Worm (Caenorhabditis elegans) whole organism, L4 larva: Measurements from ENCODE around the gene ugt-4.
A peak's percentile ranks its signal among the peaks of the same experiment; 100 is the strongest.

Source experiments
- R02D3.7 ChIP-seq: fragments of 150-350 bp; sonication (generic microtip); optimal IDR thresholded peaks from 3 replicates; lab custom pipeline; 2014; ENCODE audit warnings: missing biosample characterization, missing genetic modification characterization
- ZK337.2 ChIP-seq: fragments of 200-800 bp; sonication (Bioruptor generic); IDR thresholded peaks from 2 replicates; pipeline ENCODE4 v1.3.6; 2022; ENCODE audit warnings: missing genetic modification reagents, missing genetic modification characterization, missing compliant biosample characterization
- ama-1 ChIP-seq: fragments of 150-350 bp; optimal IDR thresholded peaks from 2 replicates; lab custom pipeline; 2014; ENCODE audit warnings: inconsistent platforms, mixed read lengths
- egl-27 ChIP-seq: sonication (generic microtip); optimal IDR thresholded peaks from 3 replicates; lab custom pipeline; 2017; ENCODE audit warnings: missing biosample characterization, missing genetic modification reagents, missing genetic modification characterization
- lsy-2 ChIP-seq, 2 experiments: fragments of 150-350 bp in 1 of 2; sonication (generic microtip) in 1 of 2; optimal IDR thresholded peaks; 2 replicates each; lab custom pipeline; 2014 to 2017; ENCODE audit warnings: missing biosample characterization in 2 of 2, missing genetic modification characterization in 2 of 2
- mdl-1 ChIP-seq, 2 experiments: fragments of 150-350 bp in 1 of 2; sonication (generic microtip) in 1 of 2; optimal IDR thresholded peaks; 2 replicates each; lab custom pipeline; 2014 to 2017; ENCODE audit warnings: missing biosample characterization in 2 of 2, missing genetic modification characterization in 2 of 2
- mdt-29 ChIP-seq: fragments of 200-800 bp; sonication (Bioruptor generic); IDR thresholded peaks from 2 replicates; pipeline ENCODE4 v1.3.6; 2022; ENCODE audit warnings: missing genetic modification reagents, missing genetic modification characterization, missing compliant biosample characterization
- nhr-11 ChIP-seq: fragments of 150-350 bp; optimal IDR thresholded peaks from 2 replicates; lab custom pipeline; 2014; ENCODE audit warnings: missing biosample characterization, missing genetic modification characterization
- nhr-76 ChIP-seq: fragments of 150-350 bp; optimal IDR thresholded peaks from 2 replicates; lab custom pipeline; 2014; ENCODE audit warnings: missing biosample characterization, missing genetic modification characterization
- pqm-1 ChIP-seq: sonication (generic microtip); optimal IDR thresholded peaks from 2 replicates; lab custom pipeline; 2017; ENCODE audit warnings: missing biosample characterization, missing genetic modification characterization
- unc-39 ChIP-seq: sonication (generic microtip); optimal IDR thresholded peaks from 2 replicates; lab custom pipeline; 2017; ENCODE audit warnings: missing biosample characterization, missing genetic modification characterization
- unc-62 ChIP-seq, 3 experiments: fragments of 150-350 bp in 1 of 3; sonication (generic microtip); optimal IDR thresholded peaks in 2 of 3; peaks in 1 of 3; 1 replicate in 1 of 3; 2 replicates in 2 of 3; lab custom pipeline; 2014 to 2017; ENCODE audit warnings: missing biosample characterization in 3 of 3, missing genetic modification characterization in 3 of 3, missing genetic modification reagents in 3 of 3, missing genotype in 1 of 3

DNA sequence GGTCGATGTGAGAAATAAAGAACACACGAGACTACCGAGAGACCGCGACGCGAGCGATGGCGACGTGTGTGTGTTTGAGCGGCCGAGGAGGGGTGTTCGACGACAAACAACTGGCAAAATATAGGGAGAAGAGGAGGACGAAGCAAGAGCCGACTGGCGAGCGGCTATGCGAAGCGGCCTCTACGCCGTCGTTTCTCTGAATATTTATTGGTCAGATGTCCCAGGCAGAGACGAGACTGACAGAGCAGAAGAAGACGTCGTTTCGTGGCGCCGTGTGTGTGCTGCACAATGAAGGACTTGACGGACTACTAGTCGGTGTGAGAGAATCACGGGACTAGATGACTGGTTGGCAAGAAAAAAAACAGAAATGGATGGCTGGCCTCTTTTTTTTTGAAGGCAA, 24.0 kb upstream of the ugt-4 start:
- TF ChIP-seq unc-62 (GFP tag; optimal IDR thresholded peaks at IDR 0.05 in 1 of 2; lab: Kevin White, UChicago) = no peak
- no peak for TF ChIP-seq unc-62 (tag; optimal IDR thresholded peaks at IDR 0.05; lab: Kevin White, UChicago)
- no peak for TF ChIP-seq R02D3.7 (tag; lab: Kevin White, UChicago)
- TF ChIP-seq lsy-2 (tag; optimal IDR thresholded peaks at IDR 0.05; lab: Kevin White, UChicago) = peak; percentile 3 to 50
- TF ChIP-seq unc-39 (tag; lab: Kevin White, UChicago) = no peak
- TF ChIP-seq nhr-76 (tag; lab: Kevin White, UChicago) = no peak
- no peak for TF ChIP-seq ama-1 (lab: Kevin White, UChicago)
- TF ChIP-seq egl-27 (tag; lab: Kevin White, UChicago) = no peak
- no peak for TF ChIP-seq ZK337.2 (GFP tag; lab: Robert Waterston, UW)
- no peak for TF ChIP-seq nhr-11 (tag; lab: Kevin White, UChicago)
- TF ChIP-seq mdl-1 (tag; optimal IDR thresholded peaks at IDR 0.05; lab: Kevin White, UChicago) = peak in 1 of 2 experiments; percentile 70
- no peak for TF ChIP-seq pqm-1 (tag; lab: Kevin White, UChicago)
- TF ChIP-seq mdt-29 (GFP tag; lab: Robert Waterston, UW) = no peak
